Worm (Caenorhabditis elegans) whole organism, L4/young adult: ENCODE measurements around the gene W10D9.1.

Source experiments
- W03F9.2 ChIP-seq: fragments of 150-350 bp; optimal IDR thresholded peaks from 2 replicates; lab custom pipeline; 2014; ENCODE audit warnings: missing biosample characterization, missing genetic modification characterization
- him-1 ChIP-seq: sonication (generic microtip); optimal IDR thresholded peaks from 2 replicates; lab custom pipeline; 2016; ENCODE audit warnings: missing genotype, missing genetic modification reagents, missing genetic modification characterization, missing compliant biosample characterization

DNA sequence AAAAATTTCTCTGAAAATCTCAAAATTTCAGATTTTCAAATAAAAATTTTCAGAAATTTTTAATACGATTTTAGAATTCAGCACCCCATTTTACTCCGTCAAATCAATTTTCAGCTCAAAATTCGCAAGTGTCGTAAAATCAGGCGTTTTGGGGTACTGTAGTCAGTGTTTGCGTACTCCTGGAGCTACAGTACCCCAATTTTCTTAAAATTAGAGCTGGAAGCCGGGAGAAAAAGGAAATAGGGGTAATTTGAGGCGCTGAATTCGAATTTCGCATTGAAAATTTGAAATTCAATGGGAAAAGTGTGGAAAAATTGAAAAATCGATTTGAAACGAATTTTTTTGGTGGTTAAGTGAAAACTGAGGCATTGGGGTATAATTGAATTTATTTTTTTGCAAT, 6.6 kb downstream of the W10D9.1 start:
- TF ChIP-seq him-1 (tag; lab: Kevin White, UChicago) (no peak), W03F9.2 (tag; lab: Kevin White, UChicago) (no peak)
